Worm (Caenorhabditis elegans) whole organism, late embryonic: ENCODE data around the gene Y116A8C.10.

Source experiments
- ama-1 ChIP-seq: fragments of 150-350 bp; optimal IDR thresholded peaks from 2 replicates; lab custom pipeline; 2014
- dve-1 ChIP-seq: sonication (generic microtip); optimal IDR thresholded peaks from 2 replicates; lab custom pipeline; 2017; ENCODE audit warnings: antibody characterized with exemption, mild to moderate bottlenecking, missing genetic modification characterization, missing compliant biosample characterization
- hlh-6 ChIP-seq: sonication (generic microtip); optimal IDR thresholded peaks from 2 replicates; lab custom pipeline; 2016; ENCODE audit warnings: missing genotype, missing genetic modification characterization, missing compliant biosample characterization
- nfya-1 ChIP-seq: sonication (generic microtip); optimal IDR thresholded peaks from 2 replicates; lab custom pipeline; 2017; ENCODE audit warnings: missing genetic modification characterization, mild to moderate bottlenecking, missing compliant biosample characterization, antibody characterized with exemption, moderate library complexity
- sox-2 ChIP-seq: fragments of 200-800 bp; sonication (Bioruptor generic); IDR thresholded peaks from 2 replicates; pipeline ENCODE4 v1.3.6; 2022; ENCODE audit warnings: missing genetic modification reagents, missing genetic modification characterization, missing compliant biosample characterization
- ttx-3 ChIP-seq: sonication (generic microtip); optimal IDR thresholded peaks from 2 replicates; lab custom pipeline; 2016; ENCODE audit warnings: missing genetic modification reagents, missing genetic modification characterization, missing compliant biosample characterization

DNA sequence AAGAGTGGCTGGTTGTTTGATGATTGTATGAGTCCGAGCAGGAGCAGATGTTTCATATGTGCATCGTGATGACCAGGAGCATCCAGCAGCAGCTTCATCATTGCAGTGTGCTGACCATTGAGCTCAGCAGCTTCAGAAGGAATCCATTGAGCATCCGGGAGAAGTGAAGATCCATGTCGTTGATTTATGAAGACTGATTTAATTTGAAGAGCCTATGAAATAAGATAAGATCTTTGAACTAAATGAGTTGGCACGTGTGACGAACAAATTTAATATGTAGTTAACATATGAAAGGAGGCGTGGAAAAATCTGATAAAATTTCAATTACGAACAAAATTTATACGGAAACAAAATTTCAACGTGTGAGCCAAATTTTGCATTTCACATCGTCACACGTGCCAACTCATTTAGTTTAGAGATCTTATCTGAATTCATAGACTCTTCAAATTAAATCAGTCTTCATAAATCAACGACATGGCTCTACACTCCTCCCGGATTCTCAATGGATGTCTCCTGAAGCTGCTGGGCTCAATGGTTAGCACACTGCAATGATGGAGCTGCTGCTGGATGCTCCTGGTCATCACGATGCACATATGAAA lies 21.0 kb downstream of the Y116A8C.10 start, which contains the start of the genes Y116A8C.469 and Y116A8C.468:
- TF ChIP-seq ama-1 (lab: Kevin White, UChicago) (no peak), hlh-6 (tag; lab: Kevin White, UChicago) (no peak), dve-1 (no peak), ttx-3 (tag; lab: Kevin White, UChicago) (no peak), nfya-1 (tag; lab: Kevin White, UChicago) (no peak), sox-2 (GFP tag; lab: Robert Waterston, UW) (no peak)
